Fruit fly (Drosophila melanogaster): ENCODE data around the gene Sik2.
A peak's percentile ranks its signal among the peaks of the same experiment; 100 is the strongest.

Sik2 gene

DNA sequence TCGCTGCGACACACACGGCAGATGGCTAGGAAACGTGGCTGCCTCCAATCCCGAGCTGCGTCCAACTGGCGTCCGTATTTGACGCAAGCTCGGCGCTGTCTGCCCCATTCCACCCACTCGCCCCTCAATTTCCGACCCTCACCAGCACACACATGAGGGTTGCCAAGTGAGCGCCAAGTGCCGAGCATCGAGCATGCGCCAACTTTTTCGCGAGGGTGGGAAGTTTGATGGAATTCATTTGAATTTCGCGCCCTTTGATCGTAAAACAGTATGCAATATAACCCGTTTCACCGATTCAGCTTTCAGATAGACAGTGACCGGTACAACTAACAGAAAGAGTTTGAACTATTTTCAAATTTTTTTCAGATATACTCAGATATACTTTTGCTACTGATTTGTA, at the start of gene Sik2:
Sik2 (minus strand) TSS at position 67 of the 400 bp plus-strand sequence.
- TF ChIP-seq CG17801 (GFP tag; optimal IDR thresholded peaks at IDR 0.05; ENCODE audit: partially characterized antibody), result no peak

DNA sequence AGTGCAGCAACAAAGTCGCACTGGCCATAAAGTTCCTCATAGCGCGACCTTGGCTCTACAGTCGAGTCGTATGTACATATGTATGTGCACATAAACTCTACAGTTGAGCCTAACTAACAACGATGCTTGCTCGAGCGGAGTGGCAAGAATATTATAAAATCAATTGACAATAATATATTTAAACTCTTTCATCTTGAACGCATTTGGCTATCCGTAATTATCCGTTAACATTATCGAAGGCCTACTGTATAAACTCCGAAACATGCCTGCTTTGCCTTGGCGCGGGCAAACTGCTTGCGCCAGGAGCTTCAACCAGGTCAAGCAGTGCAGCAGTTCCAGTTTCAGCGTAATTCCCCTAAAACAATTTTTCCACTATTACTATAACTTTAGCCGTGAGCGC, 46.9 kb upstream of the Sik2 start:
- peak; percentile 15 for TF ChIP-seq CG17801 (GFP tag; optimal IDR thresholded peaks at IDR 0.05; ENCODE audit: partially characterized antibody)

DNA sequence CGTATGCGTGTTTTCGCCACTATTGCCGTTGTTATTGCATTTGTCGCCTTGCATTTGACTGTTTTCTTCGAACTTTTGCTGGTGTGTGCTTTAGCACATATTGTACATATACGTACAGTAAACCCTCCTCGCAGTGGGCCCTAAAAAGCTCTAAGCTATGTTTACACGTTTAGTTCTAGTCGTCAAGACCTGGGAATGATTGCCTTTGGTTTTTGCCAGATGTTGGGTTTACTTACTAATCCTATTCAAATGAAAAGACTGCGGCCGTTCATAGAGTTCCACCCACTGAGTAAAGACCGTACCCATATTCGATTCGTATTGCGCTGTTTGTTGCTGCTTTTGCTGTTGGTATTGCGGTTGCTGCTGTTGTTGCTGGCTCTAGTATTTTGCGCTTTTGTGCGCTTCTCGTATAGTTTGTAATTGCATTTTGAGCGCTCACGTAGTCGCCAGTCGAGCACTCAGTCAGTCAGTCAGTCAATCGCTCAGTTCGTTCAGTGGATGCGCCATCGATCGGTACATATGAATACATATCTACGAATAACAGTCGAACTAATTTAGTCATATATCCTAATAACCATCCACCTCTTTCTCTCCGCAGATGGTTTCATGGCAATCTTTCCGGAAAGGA, 46.2 kb upstream of the Sik2 start:
- TF ChIP-seq CG17801 (GFP tag; optimal IDR thresholded peaks at IDR 0.05; ENCODE audit: partially characterized antibody), result peak; percentile 90

DNA sequence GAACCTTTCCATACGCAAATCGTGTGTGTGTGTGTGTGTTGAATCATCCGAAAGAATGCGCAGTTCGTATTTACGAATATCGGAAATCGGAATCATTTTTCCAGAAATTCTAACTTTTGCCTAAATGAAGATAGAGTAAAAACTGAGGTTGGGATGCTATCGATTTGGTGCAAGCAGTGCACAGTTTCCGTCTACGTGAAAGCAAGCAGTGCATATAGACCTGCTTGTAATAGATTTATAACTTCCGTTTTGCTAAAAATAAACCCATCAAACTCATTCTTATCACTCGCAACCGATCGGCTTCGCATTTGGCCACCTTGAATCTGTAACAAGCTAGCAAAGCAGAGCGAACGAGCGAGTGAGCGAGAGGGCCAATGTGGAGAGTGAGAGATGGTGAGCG, 44.7 kb upstream of the Sik2 start:
- no peak for TF ChIP-seq CG17801 (GFP tag; optimal IDR thresholded peaks at IDR 0.05; ENCODE audit: partially characterized antibody)

DNA sequence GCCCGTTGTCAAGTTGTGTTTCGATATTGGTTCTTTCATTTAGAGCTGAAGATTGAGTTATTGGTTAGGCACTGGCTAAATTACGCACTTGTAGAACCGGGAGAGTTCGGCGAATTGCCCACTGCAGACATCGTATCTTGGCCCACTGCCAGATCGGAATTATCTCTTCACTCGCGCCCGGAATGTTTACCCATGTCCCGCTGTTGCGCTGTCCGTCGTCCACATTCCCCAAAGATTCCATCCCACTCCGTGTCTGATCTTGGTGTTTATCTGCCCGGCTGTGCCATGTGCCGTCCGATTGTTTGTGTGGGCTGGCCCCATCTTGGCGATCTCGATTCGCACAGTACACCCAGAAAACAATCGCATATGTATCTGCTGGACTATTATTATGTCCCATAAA, 42.6 kb upstream of the Sik2 start:
- TF ChIP-seq CG17801 (GFP tag; optimal IDR thresholded peaks at IDR 0.05; ENCODE audit: partially characterized antibody), result no peak

DNA sequence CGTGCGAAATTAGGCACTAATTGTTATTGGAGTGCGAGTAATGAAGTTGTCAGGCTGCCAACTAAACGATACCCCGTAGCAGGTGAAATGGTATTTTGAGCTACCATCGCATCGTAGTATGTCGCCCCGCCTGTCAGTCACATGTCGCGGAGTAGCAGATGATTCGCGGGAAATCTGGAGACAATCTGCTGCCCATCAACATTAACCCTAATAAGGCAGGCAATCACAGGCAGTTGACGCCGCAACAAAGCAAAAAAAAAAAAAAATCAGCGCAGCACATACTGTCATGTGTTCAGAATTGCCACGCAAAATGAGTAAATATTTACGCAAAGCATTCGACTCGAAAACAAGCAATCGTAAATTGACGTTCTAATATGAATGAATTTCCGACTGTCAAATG, 42.1 kb upstream of the Sik2 start:
- no peak for TF ChIP-seq CG17801 (GFP tag; optimal IDR thresholded peaks at IDR 0.05; ENCODE audit: partially characterized antibody)

DNA sequence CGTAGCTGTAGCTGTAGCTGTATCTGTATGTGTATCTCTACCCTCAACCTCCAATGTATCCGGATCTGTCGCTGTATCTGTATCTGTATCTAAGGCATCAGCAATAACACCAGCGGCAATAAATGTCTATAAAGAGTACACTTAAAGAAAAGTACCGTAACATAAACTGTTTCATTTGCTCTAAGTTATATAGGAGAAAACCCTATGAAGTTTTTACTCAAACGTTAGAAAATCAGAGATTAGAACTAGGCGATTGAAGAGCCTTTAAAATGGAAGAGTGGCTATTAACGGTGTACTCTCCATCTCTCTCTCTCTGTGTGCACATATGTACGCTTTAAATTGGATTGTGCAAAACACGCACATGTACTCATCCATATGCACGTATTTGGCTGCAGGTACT, 36.6 kb upstream of the Sik2 start:
- no peak for TF ChIP-seq CG17801 (GFP tag; optimal IDR thresholded peaks at IDR 0.05; ENCODE audit: partially characterized antibody)

DNA sequence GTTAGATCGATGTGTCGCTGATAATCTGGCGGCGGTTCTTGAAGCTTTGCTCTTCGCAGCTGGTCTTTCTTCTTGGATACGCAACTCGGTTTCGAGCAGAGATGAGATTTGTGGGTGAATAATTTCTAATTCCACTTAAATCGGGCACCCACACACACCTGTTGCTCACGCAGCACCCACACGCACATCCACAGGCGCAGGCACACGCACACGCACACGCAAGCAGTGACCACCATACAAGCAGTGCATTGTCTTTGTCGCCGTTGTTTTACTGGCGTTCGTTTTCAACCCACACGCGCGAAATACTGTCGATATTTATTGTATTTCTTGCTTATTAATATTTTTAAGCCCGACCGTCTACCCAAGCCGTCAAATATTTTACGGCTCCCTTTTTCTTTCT, 34.6 kb upstream of the Sik2 start:
- TF ChIP-seq CG17801 (GFP tag; optimal IDR thresholded peaks at IDR 0.05; ENCODE audit: partially characterized antibody), result no peak

DNA sequence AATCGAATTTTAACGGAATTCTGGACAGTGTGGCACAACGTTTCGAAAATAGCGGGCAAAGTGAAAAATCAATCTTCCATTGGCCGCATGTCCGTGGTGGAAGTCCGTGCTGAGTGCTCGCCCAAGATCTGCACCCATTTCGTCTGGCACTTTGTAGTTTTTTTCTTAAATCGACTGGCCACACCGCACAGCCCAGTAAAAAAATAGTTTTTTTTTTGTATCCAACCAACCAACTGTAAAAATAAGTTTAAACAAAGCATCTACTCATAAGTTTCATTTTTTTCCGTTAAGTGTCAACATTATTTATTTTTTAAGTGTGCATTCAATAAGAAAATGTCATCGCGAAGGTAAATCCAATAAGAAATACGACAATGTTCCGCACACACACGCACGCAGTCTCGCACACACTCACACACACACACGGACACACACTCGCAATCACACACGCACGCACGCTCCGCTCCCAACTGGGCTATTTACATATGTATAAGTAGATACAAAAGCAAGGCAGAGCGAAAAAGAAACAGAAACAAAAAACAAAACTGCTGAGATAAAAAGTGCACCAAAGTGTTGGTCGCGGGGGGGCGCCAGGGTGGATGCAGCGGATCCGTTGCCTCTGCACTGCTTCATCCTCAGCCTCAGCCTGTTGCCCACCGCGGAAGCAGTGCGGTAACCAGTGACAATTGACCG, 32.5 kb upstream of the Sik2 start, which contains the start of gene csw:
csw (plus strand) TSS at position 163 of the 690 bp plus-strand sequence.
- peak; percentile 93 for TF ChIP-seq CG17801 (GFP tag; optimal IDR thresholded peaks at IDR 0.05; ENCODE audit: partially characterized antibody)

DNA sequence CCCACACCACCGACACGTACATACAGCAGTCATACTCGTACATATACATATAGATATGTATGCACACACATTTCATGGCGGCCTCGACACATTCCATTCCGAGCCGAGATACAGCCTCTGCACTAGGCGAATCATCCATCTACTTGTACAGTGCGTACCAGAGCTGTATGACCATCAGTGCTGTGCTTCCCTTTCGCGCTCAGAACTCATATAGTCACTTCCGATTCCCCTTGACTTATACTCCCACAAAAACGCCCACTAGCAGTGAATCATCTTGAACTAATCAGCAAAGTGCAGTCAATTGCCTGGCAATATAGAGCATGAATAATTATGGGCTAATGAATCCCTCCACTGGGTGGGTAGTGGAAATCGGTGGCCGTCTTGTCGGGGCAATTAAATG, 28.1 kb upstream of the Sik2 start:
- no peak for TF ChIP-seq CG17801 (GFP tag; optimal IDR thresholded peaks at IDR 0.05; ENCODE audit: partially characterized antibody)

DNA sequence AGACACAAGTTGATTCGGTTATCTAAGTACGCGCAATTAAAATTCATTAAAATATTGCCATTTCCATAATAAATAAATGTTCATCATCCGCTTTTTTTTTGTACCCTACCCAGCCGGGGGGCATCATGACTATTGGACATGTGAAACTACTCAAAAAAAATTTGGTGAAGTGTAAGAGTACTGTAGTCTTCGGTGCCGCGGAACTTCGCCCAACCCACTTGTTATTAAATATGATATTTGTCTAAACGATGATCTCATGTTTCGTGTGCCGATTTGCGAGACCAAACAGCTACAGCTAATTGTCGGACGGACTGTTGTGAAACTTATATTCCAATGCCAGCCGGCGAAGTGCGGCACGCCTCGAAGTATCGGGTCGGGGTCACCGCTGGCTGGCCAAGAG, 27.1 kb upstream of the Sik2 start:
- TF ChIP-seq CG17801 (GFP tag; optimal IDR thresholded peaks at IDR 0.05; ENCODE audit: partially characterized antibody), result no peak

DNA sequence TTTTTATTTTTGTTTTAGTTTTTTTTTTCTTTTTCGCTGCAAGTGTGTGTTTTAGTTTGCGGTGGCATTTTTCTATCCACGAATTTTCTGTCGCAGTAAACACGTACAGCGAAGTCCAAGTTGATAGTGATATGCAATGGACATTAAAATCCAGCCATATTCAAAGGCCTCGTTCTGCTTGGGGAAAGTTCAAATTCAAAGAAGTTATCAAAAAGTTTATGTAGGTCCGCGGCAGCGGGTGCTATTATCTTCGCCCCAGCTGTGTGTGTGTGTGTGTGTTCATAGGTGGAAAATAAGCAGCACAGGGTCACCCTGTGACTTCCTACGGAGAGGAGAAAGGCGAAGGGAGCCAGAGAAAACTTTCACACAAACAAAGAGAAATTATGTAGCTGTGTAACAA, 25.8 kb upstream of the Sik2 start:
- TF ChIP-seq CG17801 (GFP tag; optimal IDR thresholded peaks at IDR 0.05; ENCODE audit: partially characterized antibody), result no peak

DNA sequence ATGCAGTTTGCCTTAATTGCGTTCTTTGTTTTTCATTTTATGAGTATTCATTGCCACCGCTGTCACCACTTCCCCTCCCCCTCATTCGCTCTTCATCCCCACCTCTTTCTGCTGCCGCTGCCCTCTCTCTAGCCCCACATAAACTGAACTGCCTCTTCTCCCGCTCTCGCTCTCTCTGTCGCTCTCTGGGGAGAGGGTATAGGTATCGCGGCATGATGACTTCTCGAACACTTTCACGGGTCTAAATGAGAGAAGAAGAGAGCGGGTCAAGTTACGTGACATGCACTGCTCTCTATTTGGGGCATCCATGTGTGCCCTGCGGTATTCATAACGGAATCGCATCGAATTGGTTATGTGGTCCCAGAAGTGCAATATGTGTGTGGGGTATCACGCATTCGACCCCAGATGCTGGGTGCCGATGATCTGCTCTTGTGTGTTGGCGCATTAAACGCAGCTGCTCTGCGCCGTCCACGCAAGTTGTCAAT, 22.0 kb upstream of the Sik2 start:
- TF ChIP-seq CG17801 (GFP tag; optimal IDR thresholded peaks at IDR 0.05; ENCODE audit: partially characterized antibody), result peak; percentile 48

DNA sequence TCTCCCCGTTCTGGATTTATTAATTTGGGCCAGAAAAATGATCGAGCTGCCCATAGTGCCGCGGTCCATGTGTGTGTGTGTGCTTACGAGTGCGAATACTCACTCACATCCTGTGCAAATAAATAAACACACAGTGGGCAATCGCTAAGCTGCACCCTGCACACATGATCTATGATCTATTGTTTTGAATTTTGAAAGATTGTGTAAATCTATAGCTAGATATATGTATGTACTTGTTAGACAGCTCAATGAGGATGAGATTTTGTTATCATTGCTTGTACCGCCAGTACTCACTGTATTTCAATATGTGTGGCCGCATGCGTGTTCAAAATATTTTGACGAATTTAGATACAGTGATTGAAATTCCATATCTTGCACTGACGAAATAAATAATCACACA, 21.4 kb upstream of the Sik2 start:
- peak; percentile 81 for TF ChIP-seq CG17801 (GFP tag; optimal IDR thresholded peaks at IDR 0.05; ENCODE audit: partially characterized antibody)

DNA sequence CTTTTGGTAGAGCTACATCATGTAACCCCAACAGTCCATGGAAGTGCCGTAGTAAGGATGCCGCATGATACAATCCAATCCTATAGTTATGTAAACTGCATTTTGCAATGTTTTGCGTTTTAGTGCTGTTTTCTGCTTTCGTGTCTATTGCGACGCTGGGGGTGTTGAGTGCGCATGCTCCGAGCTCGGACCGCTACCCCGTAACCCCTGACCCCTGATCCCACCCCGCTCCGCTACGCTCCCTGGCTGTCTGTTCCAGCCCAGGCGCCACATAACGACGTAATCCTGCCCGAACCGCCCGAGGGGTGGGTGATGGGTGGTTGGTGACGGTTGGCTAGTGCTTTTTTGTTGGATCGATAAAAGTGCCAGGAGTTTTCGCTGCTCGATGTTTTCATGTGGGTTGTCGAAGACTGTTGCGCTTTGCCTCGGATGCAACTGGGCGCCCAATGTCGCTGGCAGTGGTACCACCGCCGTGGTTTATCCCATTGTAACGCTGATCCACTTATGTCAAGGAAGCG, 20.2 kb upstream of the Sik2 start:
- TF ChIP-seq CG17801 (GFP tag; optimal IDR thresholded peaks at IDR 0.05; ENCODE audit: partially characterized antibody), result no peak

DNA sequence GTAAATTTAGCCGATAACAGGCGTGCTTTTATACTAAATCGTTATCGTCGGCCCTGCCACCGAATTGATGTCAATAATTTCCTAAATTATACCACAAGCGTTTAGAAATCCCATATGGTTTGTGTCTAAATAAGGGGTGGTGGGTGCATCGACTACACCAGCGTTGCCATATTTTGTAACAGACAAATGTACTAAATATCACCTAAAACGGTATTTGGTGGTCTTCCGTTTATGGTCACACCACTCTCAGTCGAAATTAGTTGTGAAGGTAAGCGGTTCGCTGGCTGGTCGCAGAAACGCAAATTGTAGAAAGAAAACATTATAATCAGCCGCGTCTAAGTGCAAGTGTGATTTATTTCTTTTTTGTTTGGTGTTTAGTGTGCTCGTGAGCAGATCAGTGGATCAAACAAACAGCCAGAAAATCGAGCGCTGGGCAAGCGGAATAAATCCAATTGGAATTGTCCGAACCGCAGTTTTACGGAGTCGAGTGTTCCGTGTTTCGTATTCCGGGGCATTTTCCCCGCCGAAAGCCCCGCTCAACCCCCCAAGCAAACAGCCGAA, 18.7 kb upstream of the Sik2 start, which contains the start of the genes CG16903 and Unc-76:
CG16903 (minus strand) TSS at position 39 of the 561 bp plus-strand sequence.
Unc-76 (plus strand) TSS at position 244 of the 561 bp plus-strand sequence.
- TF ChIP-seq CG17801 (GFP tag; optimal IDR thresholded peaks at IDR 0.05; ENCODE audit: partially characterized antibody), result peak; percentile 88

Measured in ovary, adult (tissue).